Worm (Caenorhabditis elegans) whole organism, L2 larva: ENCODE results near the gene mks-1.

ENCODE experiments used
- C34F6.9 ChIP-seq: fragments of 150-350 bp; optimal IDR thresholded peaks from 2 replicates; lab custom pipeline; 2014; ENCODE audit warnings: missing biosample characterization, missing genetic modification characterization
- R02D3.7 ChIP-seq: fragments of 150-350 bp; optimal IDR thresholded peaks from 2 replicates; lab custom pipeline; 2014; ENCODE audit warnings: missing biosample characterization, missing genetic modification characterization
- Y55F3AM.14 ChIP-seq: fragments of 200-800 bp; sonication (Bioruptor generic); optimal IDR thresholded peaks from 2 replicates; lab custom pipeline; 2018; ENCODE audit warnings: mild to moderate bottlenecking, missing genetic modification characterization, missing compliant biosample characterization
- ZK546.5 ChIP-seq: sonication (generic microtip); optimal IDR thresholded peaks from 2 replicates; lab custom pipeline; 2017; ENCODE audit warnings: missing biosample characterization, missing genetic modification characterization
- alr-1 ChIP-seq: fragments of 150-350 bp; optimal IDR thresholded peaks from 2 replicates; lab custom pipeline; 2014; ENCODE audit warnings: missing biosample characterization, missing genetic modification characterization
- aly-2 ChIP-seq: fragments of 150-350 bp; optimal IDR thresholded peaks from 2 replicates; lab custom pipeline; 2014; ENCODE audit warnings: missing biosample characterization, missing genetic modification characterization
- blmp-1 ChIP-seq: sonication (generic microtip); optimal IDR thresholded peaks from 2 replicates; lab custom pipeline; 2017; ENCODE audit warnings: missing genetic modification characterization, mild to moderate bottlenecking, missing compliant biosample characterization, antibody characterized with exemption, moderate library complexity; ENCODE audit not compliant: insufficient read depth
- ceh-16 ChIP-seq: fragments of 150-350 bp; optimal IDR thresholded peaks from 2 replicates; lab custom pipeline; 2014; ENCODE audit warnings: missing biosample characterization, missing genetic modification characterization
- crh-2 ChIP-seq: sonication (generic microtip); optimal IDR thresholded peaks from 2 replicates; lab custom pipeline; 2017; ENCODE audit warnings: missing biosample characterization, missing genetic modification characterization
- dmd-4 ChIP-seq: sonication (generic microtip); optimal IDR thresholded peaks from 2 replicates; lab custom pipeline; 2017; ENCODE audit warnings: missing biosample characterization, missing genetic modification characterization
- elt-3 ChIP-seq: sonication (generic microtip); optimal IDR thresholded peaks from 2 replicates; lab custom pipeline; 2017; ENCODE audit warnings: missing biosample characterization, missing genetic modification characterization
- lsy-2 ChIP-seq, 2 experiments: fragments of 150-350 bp in 1 of 2; sonication (generic microtip) in 1 of 2; optimal IDR thresholded peaks; 2 replicates each; lab custom pipeline; 2014 to 2017; ENCODE audit warnings: missing biosample characterization in 2 of 2, missing genetic modification characterization in 2 of 2
- mab-5 ChIP-seq: fragments of 150-350 bp; optimal IDR thresholded peaks from 2 replicates; lab custom pipeline; 2014; ENCODE audit warnings: missing biosample characterization, missing genetic modification characterization
- mbf-1 ChIP-seq: sonication (generic microtip); optimal IDR thresholded peaks from 2 replicates; lab custom pipeline; 2017; ENCODE audit warnings: missing biosample characterization, missing genetic modification characterization
- nhr-10 ChIP-seq: sonication (generic microtip); optimal IDR thresholded peaks from 2 replicates; lab custom pipeline; 2017; ENCODE audit warnings: missing biosample characterization, missing genetic modification characterization
- nhr-11 ChIP-seq: fragments of 150-350 bp; optimal IDR thresholded peaks from 2 replicates; lab custom pipeline; 2014; ENCODE audit warnings: missing biosample characterization, missing genetic modification characterization
- nhr-12 ChIP-seq: fragments of 150-350 bp; optimal IDR thresholded peaks from 2 replicates; lab custom pipeline; 2014; ENCODE audit warnings: missing biosample characterization, missing genetic modification characterization
- nhr-21 ChIP-seq: fragments of 150-350 bp; optimal IDR thresholded peaks from 2 replicates; lab custom pipeline; 2014; ENCODE audit warnings: missing biosample characterization, missing genetic modification characterization
- nhr-23 ChIP-seq: fragments of 150-350 bp; optimal IDR thresholded peaks from 2 replicates; lab custom pipeline; 2014; ENCODE audit warnings: missing biosample characterization, missing genetic modification reagents, missing genetic modification characterization
- nhr-237 ChIP-seq: fragments of 150-350 bp; optimal IDR thresholded peaks from 2 replicates; lab custom pipeline; 2014; ENCODE audit warnings: missing biosample characterization, missing genetic modification characterization
- nhr-6 ChIP-seq: fragments of 150-350 bp; optimal IDR thresholded peaks from 2 replicates; lab custom pipeline; 2014; ENCODE audit warnings: missing biosample characterization, missing genetic modification characterization
- nhr-77 ChIP-seq: fragments of 150-350 bp; optimal IDR thresholded peaks from 2 replicates; lab custom pipeline; 2014; ENCODE audit warnings: missing biosample characterization, missing genetic modification characterization
- sma-3 ChIP-seq: sonication (generic microtip); optimal IDR thresholded peaks from 2 replicates; lab custom pipeline; 2016; ENCODE audit warnings: missing genetic modification reagents, missing genetic modification characterization, missing compliant biosample characterization
- sma-9 ChIP-seq, 2 experiments: fragments of 150-350 bp in 1 of 2; sonication (generic microtip) in 1 of 2; optimal IDR thresholded peaks; 2 replicates each; lab custom pipeline; 2014 to 2016; ENCODE audit warnings: missing genetic modification characterization in 2 of 2, mild to moderate bottlenecking in 1 of 2, missing biosample characterization in 1 of 2, missing compliant biosample characterization in 1 of 2, missing genetic modification reagents in 1 of 2, moderate library complexity in 1 of 2
- snpc-4 ChIP-seq: fragments of 150-350 bp; optimal IDR thresholded peaks from 2 replicates; lab custom pipeline; 2014; ENCODE audit warnings: missing biosample characterization, missing genetic modification characterization
- unc-55 ChIP-seq: fragments of 150-350 bp; sonication (generic microtip); optimal IDR thresholded peaks from 3 replicates; lab custom pipeline; 2014; ENCODE audit warnings: missing biosample characterization, missing genetic modification reagents, missing genetic modification characterization
- unc-62 ChIP-seq: fragments of 150-350 bp; optimal IDR thresholded peaks from 2 replicates; lab custom pipeline; 2014; ENCODE audit warnings: missing biosample characterization, missing genetic modification reagents, missing genetic modification characterization
- zag-1 ChIP-seq: fragments of 150-350 bp; optimal IDR thresholded peaks from 2 replicates; lab custom pipeline; 2014; ENCODE audit warnings: missing biosample characterization, missing genetic modification characterization
- ztf-1 ChIP-seq: fragments of 200-800 bp; sonication (Bioruptor generic); conservative IDR thresholded peaks from 2 replicates; pipeline ENCODE4 v1.3.6; 2022; ENCODE audit warnings: missing genetic modification characterization, missing compliant biosample characterization
- ztf-11 ChIP-seq: sonication (generic microtip); optimal IDR thresholded peaks from 2 replicates; lab custom pipeline; 2017; ENCODE audit warnings: missing biosample characterization, missing genetic modification characterization
- ztf-4 ChIP-seq: fragments of 150-350 bp; optimal IDR thresholded peaks from 2 replicates; lab custom pipeline; 2014; ENCODE audit warnings: missing biosample characterization, missing genetic modification characterization

Gene mks-1

ce11 chrIII:3222707-3223106 is 36.6 kb downstream of the mks-1 start:
- no peak for TF ChIP-seq nhr-237
- TF ChIP-seq, all 48 proteins: peak for 0

ce11 chrIII:3224102-3224501 is 38.0 kb downstream of the mks-1 start:
- no peak for TF ChIP-seq nhr-11
- TF ChIP-seq nhr-23 (tag; lab: Kevin White, UChicago) = no peak
- TF ChIP-seq mab-5 (tag; lab: Kevin White, UChicago) = no peak
- TF ChIP-seq blmp-1 (tag; lab: Kevin White, UChicago) = no peak
- no peak for TF ChIP-seq ZK546.5 (tag; lab: Kevin White, UChicago)
- no peak for TF ChIP-seq C34F6.9 (tag; lab: Kevin White, UChicago)
- no peak for TF ChIP-seq mbf-1 (tag; lab: Kevin White, UChicago)
- TF ChIP-seq ztf-11 (tag; lab: Kevin White, UChicago) = no peak
- no peak for TF ChIP-seq nhr-237
- TF ChIP-seq alr-1 (tag; lab: Kevin White, UChicago) = no peak
- no peak for TF ChIP-seq ztf-4 (tag; lab: Kevin White, UChicago)
- TF ChIP-seq lsy-2 (tag; optimal IDR thresholded peaks at IDR 0.05; lab: Kevin White, UChicago) = no peak
- no peak for TF ChIP-seq nhr-10 (tag; lab: Kevin White, UChicago)
- no peak for TF ChIP-seq unc-62 (GFP tag; lab: Kevin White, UChicago)
- no peak for TF ChIP-seq dmd-4 (tag; lab: Kevin White, UChicago)

ce11 chrIII:3232650-3233152 is 46.6 kb downstream of the mks-1 start, which contains the start of gene Y53G8AL.1:
TSS of gene Y53G8AL.1 (plus strand) at chrIII:3233102.
- TF ChIP-seq crh-2 = no peak
- no peak for TF ChIP-seq sma-9 (GFP tag; optimal IDR thresholded peaks at IDR 0.05; lab: Kevin White, UChicago)
- TF ChIP-seq sma-9 (tag; optimal IDR thresholded peaks at IDR 0.05; lab: Kevin White, UChicago) = no peak
- no peak for TF ChIP-seq nhr-77
- TF ChIP-seq nhr-12 (tag; lab: Kevin White, UChicago) = no peak
- TF ChIP-seq snpc-4 (tag; lab: Kevin White, UChicago) = no peak
- TF ChIP-seq ceh-16 (tag; lab: Kevin White, UChicago) = no peak
- TF ChIP-seq unc-62 (GFP tag; lab: Kevin White, UChicago) = no peak
- no peak for TF ChIP-seq mab-5 (tag; lab: Kevin White, UChicago)
- no peak for TF ChIP-seq aly-2
- TF ChIP-seq ZK546.5 (tag; lab: Kevin White, UChicago) = no peak
- no peak for TF ChIP-seq unc-55 (GFP tag; lab: Kevin White, UChicago)
- no peak for TF ChIP-seq ztf-4 (tag; lab: Kevin White, UChicago)
- no peak for TF ChIP-seq nhr-237

ce11 chrIII:3240893-3241292 is 54.8 kb downstream of the mks-1 start:
- TF ChIP-seq ceh-16 (tag; lab: Kevin White, UChicago) (no peak), elt-3 (tag; lab: Kevin White, UChicago) (no peak), R02D3.7 (tag; lab: Kevin White, UChicago) (no peak), unc-62 (GFP tag; lab: Kevin White, UChicago) (no peak), Y55F3AM.14 (GFP tag; lab: Kevin White, UChicago) (no peak), ztf-1 (GFP tag; lab: Robert Waterston, UW) (no peak), crh-2 (no peak), nhr-6 (tag; lab: Kevin White, UChicago) (no peak), nhr-11 (no peak), mbf-1 (tag; lab: Kevin White, UChicago) (no peak), sma-3 (GFP tag; lab: Kevin White, UChicago) (no peak), zag-1 (tag; lab: Kevin White, UChicago) (no peak), mab-5 (tag; lab: Kevin White, UChicago) (no peak), nhr-21 (tag; lab: Kevin White, UChicago) (no peak)
